Worm (Caenorhabditis elegans): Measurements from ENCODE around the gene C17C3.3.

DNA sequence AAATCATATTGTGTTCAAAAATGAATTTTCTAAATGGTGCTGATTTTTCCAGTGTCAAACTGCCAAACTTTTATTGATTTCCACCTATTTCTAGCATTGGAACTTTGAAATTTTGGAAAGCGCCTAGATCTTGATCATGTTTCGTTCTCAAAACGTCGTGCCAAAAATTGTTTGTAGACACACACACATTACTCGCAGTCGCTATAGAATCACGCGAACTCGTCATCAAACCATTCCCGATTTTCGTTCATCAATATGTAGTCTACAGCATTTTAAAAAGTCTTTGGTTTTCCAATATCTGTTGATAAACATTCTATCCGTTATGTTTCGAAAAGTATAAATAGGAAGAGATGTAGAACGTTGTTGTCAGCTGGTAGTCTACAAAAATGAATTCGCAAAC, 8.7 kb downstream of the C17C3.3 start, which contains the start of the genes C17C3.1 and C17C3.15:
- no peak for TF ChIP-seq madf-3 (GFP tag; IDR thresholded peaks at IDR 0.05)
- no peak for TF ChIP-seq mxl-1 (tag; optimal IDR thresholded peaks at IDR 0.05)
- no peak for TF ChIP-seq C17E4.6 (GFP tag; IDR thresholded peaks at IDR 0.05)
